Fruit fly (Drosophila melanogaster) whole organism, prepupa: ENCODE measurements around the gene CG32638.

Experiments used
- Blimp-1 ChIP-seq: fragments of 200-800 bp; sonication (Bioruptor generic); optimal IDR thresholded peaks from 3 replicates; lab custom pipeline; 2017; ENCODE audit warnings: missing biosample characterization, missing genetic modification characterization, mild to moderate bottlenecking, moderate library complexity, missing genetic modification reagents
- CG10669 ChIP-seq: fragments of 200-800 bp; sonication (Bioruptor generic); optimal IDR thresholded peaks from 3 replicates; lab custom pipeline; 2018; ENCODE audit warnings: missing biosample characterization, mild to moderate bottlenecking, missing genetic modification characterization, moderate library complexity
- CG11902 ChIP-seq: fragments of 200-800 bp; sonication (Bioruptor generic); optimal IDR thresholded peaks from 3 replicates; lab custom pipeline; 2016; ENCODE audit warnings: missing biosample characterization, missing genetic modification characterization
- CG15336 ChIP-seq: fragments of 200-800 bp; sonication (Bioruptor generic); IDR thresholded peaks from 2 replicates; pipeline ENCODE4 v1.3.6; 2022; ENCODE audit warnings: missing biosample characterization, missing genetic modification characterization
- CG3032 ChIP-seq: fragments of 200-800 bp; optimal IDR thresholded peaks from 2 replicates; lab custom pipeline; 2019; ENCODE audit warnings: missing biosample characterization, mild to moderate bottlenecking, missing genetic modification characterization, moderate library complexity
- CG31627 ChIP-seq: fragments of 200-800 bp; sonication (Bioruptor generic); optimal IDR thresholded peaks from 3 replicates; lab custom pipeline; 2016; ENCODE audit warnings: missing biosample characterization, missing genetic modification characterization
- CG32006 ChIP-seq: fragments of 200-800 bp; sonication (Bioruptor generic); optimal IDR thresholded peaks from 3 replicates; lab custom pipeline; 2017; ENCODE audit warnings: missing biosample characterization, mild to moderate bottlenecking, missing genetic modification characterization
- CG34406 ChIP-seq: fragments of 200-800 bp; sonication (Bioruptor generic); optimal IDR thresholded peaks from 3 replicates; lab custom pipeline; 2016; ENCODE audit warnings: missing biosample characterization, missing genetic modification characterization
- CG3919 ChIP-seq: fragments of 200-800 bp; sonication (Bioruptor generic); optimal IDR thresholded peaks from 3 replicates; lab custom pipeline; 2016; ENCODE audit warnings: missing biosample characterization, missing genetic modification characterization
- CG6276 ChIP-seq: fragments of 200-800 bp; sonication (Bioruptor generic); optimal IDR thresholded peaks from 2 replicates; lab custom pipeline; 2017; ENCODE audit warnings: missing biosample characterization, mild to moderate bottlenecking, missing genetic modification characterization
- CG6792 ChIP-seq: fragments of 200-800 bp; sonication (Bioruptor generic); optimal IDR thresholded peaks from 3 replicates; lab custom pipeline; 2016; ENCODE audit warnings: missing biosample characterization, missing genetic modification characterization
- CG6808 ChIP-seq: fragments of 200-800 bp; sonication (Bioruptor generic); optimal IDR thresholded peaks from 3 replicates; lab custom pipeline; 2017; ENCODE audit warnings: missing biosample characterization, missing genetic modification characterization, mild to moderate bottlenecking, moderate library complexity, missing genetic modification reagents
- CG7368 ChIP-seq: fragments of 200-800 bp; sonication (Bioruptor generic); optimal IDR thresholded peaks from 3 replicates; lab custom pipeline; 2016; ENCODE audit warnings: missing biosample characterization, missing genetic modification characterization
- CG8119 ChIP-seq: fragments of 200-800 bp; sonication (Bioruptor generic); IDR thresholded peaks from 3 replicates; pipeline ENCODE4 v1.3.6; 2022; ENCODE audit warnings: missing biosample characterization, missing genetic modification characterization
- CG8319 ChIP-seq: fragments of 200-800 bp; sonication (Bioruptor generic); optimal IDR thresholded peaks from 3 replicates; lab custom pipeline; 2016; ENCODE audit warnings: missing biosample characterization, missing genetic modification characterization
- CG8632 ChIP-seq: fragments of 200-800 bp; sonication (Bioruptor generic); optimal IDR thresholded peaks from 3 replicates; lab custom pipeline; 2016; ENCODE audit warnings: missing biosample characterization, missing genetic modification characterization
- CG9139 ChIP-seq: fragments of 200-800 bp; sonication (Bioruptor generic); optimal IDR thresholded peaks from 3 replicates; lab custom pipeline; 2017; ENCODE audit warnings: missing biosample characterization, mild to moderate bottlenecking, missing genetic modification characterization
- Eip75B ChIP-seq: fragments of 200-800 bp; sonication (Bioruptor generic); optimal IDR thresholded peaks from 3 replicates; lab custom pipeline; 2016; ENCODE audit warnings: missing biosample characterization, missing genetic modification characterization
- Ets21C ChIP-seq: fragments of 200-800 bp; sonication (Bioruptor generic); optimal IDR thresholded peaks from 3 replicates; lab custom pipeline; 2016; ENCODE audit warnings: missing biosample characterization, missing genetic modification characterization
- Ets96B ChIP-seq: fragments of 200-800 bp; optimal IDR thresholded peaks from 2 replicates; lab custom pipeline; 2019; ENCODE audit warnings: missing biosample characterization, mild to moderate bottlenecking, missing genetic modification characterization, moderate library complexity
- Hr38 ChIP-seq: sonication (Bioruptor generic); optimal IDR thresholded peaks from 2 replicates; lab custom pipeline; 2016; ENCODE audit warnings: missing biosample characterization, missing genetic modification characterization
- Hr39 ChIP-seq: fragments of 200-800 bp; sonication (Bioruptor generic); optimal IDR thresholded peaks from 2 replicates; lab custom pipeline; 2016; ENCODE audit warnings: missing biosample characterization, missing genetic modification characterization
- Hr4 ChIP-seq: fragments of 200-800 bp; sonication (Bioruptor generic); optimal IDR thresholded peaks from 3 replicates; lab custom pipeline; 2016; ENCODE audit warnings: missing biosample characterization, missing genetic modification characterization
- Lpt ChIP-seq: fragments of 200-800 bp; sonication (Bioruptor generic); optimal IDR thresholded peaks from 3 replicates; lab custom pipeline; 2016; ENCODE audit warnings: missing biosample characterization, missing genetic modification characterization
- Met ChIP-seq: fragments of 200-800 bp; sonication (Bioruptor generic); optimal IDR thresholded peaks from 3 replicates; lab custom pipeline; 2016; ENCODE audit warnings: missing biosample characterization, missing genetic modification characterization
- OdsH ChIP-seq: fragments of 200-800 bp; sonication (Bioruptor generic); optimal IDR thresholded peaks from 3 replicates; lab custom pipeline; 2016; ENCODE audit warnings: missing biosample characterization, missing genetic modification characterization
- Smox ChIP-seq: fragments of 200-800 bp; sonication (Bioruptor generic); optimal IDR thresholded peaks from 3 replicates; lab custom pipeline; 2016; ENCODE audit warnings: missing biosample characterization, missing genetic modification characterization
- Sox102F ChIP-seq: fragments of 200-800 bp; sonication (Bioruptor generic); optimal IDR thresholded peaks from 2 replicates; lab custom pipeline; 2016; ENCODE audit warnings: missing biosample characterization, mild to moderate bottlenecking, missing genetic modification characterization
- Sox14 ChIP-seq: fragments of 200-800 bp; sonication (Bioruptor generic); optimal IDR thresholded peaks from 3 replicates; lab custom pipeline; 2016; ENCODE audit warnings: missing biosample characterization, missing genetic modification characterization
- Sox15 ChIP-seq: fragments of 200-800 bp; sonication (Bioruptor generic); optimal IDR thresholded peaks from 3 replicates; lab custom pipeline; 2016; ENCODE audit warnings: missing biosample characterization, missing genetic modification characterization
- acj6 ChIP-seq: fragments of 200-800 bp; sonication (Bioruptor generic); optimal IDR thresholded peaks from 3 replicates; lab custom pipeline; 2016; ENCODE audit warnings: missing biosample characterization, missing genetic modification characterization
- cyc ChIP-seq: fragments of 200-800 bp; sonication (Bioruptor generic); optimal IDR thresholded peaks from 3 replicates; lab custom pipeline; 2016; ENCODE audit warnings: missing biosample characterization, missing genetic modification characterization
- dac ChIP-seq: fragments of 200-800 bp; sonication (Bioruptor generic); optimal IDR thresholded peaks from 2 replicates; lab custom pipeline; 2017; ENCODE audit warnings: missing biosample characterization, mild to moderate bottlenecking, missing genetic modification characterization
- dsx ChIP-seq: fragments of 200-800 bp; optimal IDR thresholded peaks from 3 replicates; lab custom pipeline; 2019; ENCODE audit warnings: missing biosample characterization, mild to moderate bottlenecking, missing genetic modification characterization, moderate library complexity; ENCODE audit not compliant: poor library complexity, severe bottlenecking
- eg ChIP-seq: fragments of 200-800 bp; sonication (Bioruptor generic); IDR thresholded peaks from 3 replicates; pipeline ENCODE4 v1.3.6; 2022; ENCODE audit warnings: missing biosample characterization, missing genetic modification characterization
- fd59A ChIP-seq: fragments of 200-800 bp; sonication (Bioruptor generic); optimal IDR thresholded peaks from 2 replicates; lab custom pipeline; 2017; ENCODE audit warnings: missing biosample characterization, mild to moderate bottlenecking, missing genetic modification characterization, missing genetic modification reagents
- fd85E ChIP-seq: fragments of 200-800 bp; sonication (Bioruptor generic); optimal IDR thresholded peaks from 3 replicates; lab custom pipeline; 2016; ENCODE audit warnings: missing biosample characterization, missing genetic modification characterization
- fkh ChIP-seq: fragments of 200-800 bp; sonication (Bioruptor generic); optimal IDR thresholded peaks from 3 replicates; lab custom pipeline; 2017; ENCODE audit warnings: missing biosample characterization, mild to moderate bottlenecking, missing genetic modification characterization, moderate library complexity
- net ChIP-seq: fragments of 200-800 bp; sonication (Bioruptor generic); optimal IDR thresholded peaks from 3 replicates; lab custom pipeline; 2016; ENCODE audit warnings: missing biosample characterization, missing genetic modification characterization
- pdm3 ChIP-seq: fragments of 200-800 bp; sonication (Bioruptor generic); optimal IDR thresholded peaks from 3 replicates; lab custom pipeline; 2016; ENCODE audit warnings: missing biosample characterization, missing genetic modification characterization
- salr ChIP-seq, 2 experiments: fragments of 200-800 bp; sonication (Bioruptor generic); optimal IDR thresholded peaks; 3 replicates each; lab custom pipeline; 2016 to 2018; ENCODE audit warnings: missing biosample characterization in 2 of 2, missing genetic modification characterization in 2 of 2, mild to moderate bottlenecking in 1 of 2
- spab ChIP-seq: fragments of 200-800 bp; sonication (Bioruptor generic); optimal IDR thresholded peaks from 2 replicates; lab custom pipeline; 2017; ENCODE audit warnings: missing biosample characterization, mild to moderate bottlenecking, missing genetic modification characterization, missing genetic modification reagents
- ss ChIP-seq, 2 experiments: fragments of 200-800 bp; sonication (Bioruptor generic); optimal IDR thresholded peaks; 2 replicates in 1 of 2; 3 replicates in 1 of 2; lab custom pipeline; 2017 to 2018; ENCODE audit warnings: mild to moderate bottlenecking in 2 of 2, missing biosample characterization in 2 of 2, missing genetic modification characterization in 2 of 2, moderate library complexity in 1 of 2
- svp ChIP-seq: fragments of 200-800 bp; sonication (Bioruptor generic); peaks from one replicate; lab custom pipeline; 2016; ENCODE audit warnings: missing biosample characterization, missing genetic modification characterization
- topi ChIP-seq: fragments of 200-800 bp; sonication (Bioruptor generic); optimal IDR thresholded peaks from 3 replicates; lab custom pipeline; 2016; ENCODE audit warnings: missing biosample characterization, missing genetic modification characterization
- vri ChIP-seq: fragments of 200-800 bp; sonication (Bioruptor generic); optimal IDR thresholded peaks from 3 replicates; lab custom pipeline; 2016; ENCODE audit warnings: missing biosample characterization, mild to moderate bottlenecking, missing genetic modification characterization

CG32638 gene

dm6 chrX:13136939-13137697 lies 8.5 kb upstream of the CG32638 start (continued):
- TF ChIP-seq svp (GFP tag; lab: Kevin White, UChicago): peak; percentile 95
- peak; percentile 81 for TF ChIP-seq topi (GFP tag; lab: Kevin White, UChicago)
- peak; percentile 57 for TF ChIP-seq Smox (GFP tag; lab: Kevin White, UChicago)
- peak; percentile 75 for TF ChIP-seq CG8632
- peak; percentile 40 for TF ChIP-seq CG31627 (GFP tag; lab: Kevin White, UChicago)
- no peak for TF ChIP-seq fd85E (GFP tag; lab: Kevin White, UChicago)
- TF ChIP-seq cyc (GFP tag; lab: Kevin White, UChicago): peak; percentile 49
- TF ChIP-seq Hr39 (GFP tag; lab: Kevin White, UChicago): peak; percentile 38
- TF ChIP-seq dac (GFP tag; lab: Kevin White, UChicago): no peak
- no peak for TF ChIP-seq Hr38 (GFP tag; lab: Kevin White, UChicago)
- peak; percentile 16 for TF ChIP-seq fd59A (GFP tag; lab: Kevin White, UChicago)
- TF ChIP-seq pdm3 (GFP tag; lab: Kevin White, UChicago): peak; percentile 6
- no peak for TF ChIP-seq salr (GFP tag; optimal IDR thresholded peaks at IDR 0.05; lab: Kevin White, UChicago)
- TF ChIP-seq Sox14: peak; percentile 31
- peak; percentile 46 for TF ChIP-seq CG9139
- TF ChIP-seq Blimp-1 (GFP tag; lab: Kevin White, UChicago): peak; percentile 94
- TF ChIP-seq CG15336: peak; percentile 69
- TF ChIP-seq vri (GFP tag; lab: Kevin White, UChicago): peak; percentile 47
- peak; percentile 58 for TF ChIP-seq CG11902 (GFP tag; lab: Kevin White, UChicago)
- peak; percentile 33 for TF ChIP-seq Sox15 (GFP tag; lab: Kevin White, UChicago)
- TF ChIP-seq CG8319: peak; percentile 53
- peak; percentile 84 for TF ChIP-seq Met
- peak; percentile 67 for TF ChIP-seq CG34406 (GFP tag; lab: Kevin White, UChicago)
- TF ChIP-seq Ets96B: peak; percentile 35
- TF ChIP-seq CG7368 (GFP tag; lab: Kevin White, UChicago): peak; percentile 44
- peak; percentile 51 for TF ChIP-seq net (GFP tag; lab: Kevin White, UChicago)
- peak; percentile 24 for TF ChIP-seq CG6276
- peak; percentile 37 for TF ChIP-seq Hr4 (GFP tag; lab: Kevin White, UChicago)
- TF ChIP-seq acj6 (GFP tag; lab: Kevin White, UChicago): peak; percentile 86
- TF ChIP-seq CG10669 (GFP tag; lab: Kevin White, UChicago): peak; percentile 3
- TF ChIP-seq CG6808 (GFP tag; lab: Kevin White, UChicago): peak; percentile 64
- peak; percentile 56 for TF ChIP-seq Sox102F (GFP tag; lab: Kevin White, UChicago)
- TF ChIP-seq OdsH (GFP tag; lab: Kevin White, UChicago): peak; percentile 61
- peak; percentile 27 for TF ChIP-seq CG3032 (tag; lab: Kevin White, UChicago)
- TF ChIP-seq, all 60 proteins: peak for 52

- TF ChIP-seq CG6808 (GFP tag; lab: Kevin White, UChicago) (no peak), eg (GFP tag; lab: Robert Waterston, UW) (peak; percentile 80), CG9139 (no peak), CG32006 (GFP tag; lab: Kevin White, UChicago) (peak; percentile 71), fkh (GFP tag; lab: Kevin White, UChicago) (no peak), Ets21C (GFP tag; lab: Kevin White, UChicago) (peak; percentile 29), Hr38 (GFP tag; lab: Kevin White, UChicago) (no peak), CG6276 (peak; percentile 67), CG34406 (GFP tag; lab: Kevin White, UChicago) (peak; percentile 65), CG10669 (GFP tag; lab: Kevin White, UChicago) (peak; percentile 25), Sox15 (GFP tag; lab: Kevin White, UChicago) (peak; percentile 35), Sox14 (peak; percentile 35), acj6 (GFP tag; lab: Kevin White, UChicago) (peak; percentile 47), spab (GFP tag; lab: Kevin White, UChicago) (no peak), Lpt (GFP tag; lab: Kevin White, UChicago) (peak; percentile 27), dsx (GFP tag; lab: Kevin White, UChicago) (no peak), ss (GFP tag; optimal IDR thresholded peaks at IDR 0.05; lab: Kevin White, UChicago) (no peak), CG7368 (GFP tag; lab: Kevin White, UChicago) (peak; percentile 61), CG3919 (peak; percentile 72), Eip75B (peak; percentile 30), CG3032 (tag; lab: Kevin White, UChicago) (no peak), CG11902 (GFP tag; lab: Kevin White, UChicago) (no peak), Ets96B (no peak), Blimp-1 (GFP tag; lab: Kevin White, UChicago) (no peak), salr (GFP tag; optimal IDR thresholded peaks at IDR 0.05; lab: Kevin White, UChicago) (peak in 1 of 2 experiments; percentile 25), CG8119 (GFP tag; lab: Robert Waterston, UW) (peak; percentile 73), CG8632 (peak; percentile 50), pdm3 (GFP tag; lab: Kevin White, UChicago) (peak; percentile 62), CG6792 (GFP tag; lab: Kevin White, UChicago) (peak; percentile 41), CG8319 (peak; percentile 43)
These were observed 7.1 kb upstream of the CG32638 start for dm6 chrX:13135702-13136101.
